Worm (Caenorhabditis elegans): ENCODE results near the gene F32E10.8.

Gene F32E10.8

DNA sequence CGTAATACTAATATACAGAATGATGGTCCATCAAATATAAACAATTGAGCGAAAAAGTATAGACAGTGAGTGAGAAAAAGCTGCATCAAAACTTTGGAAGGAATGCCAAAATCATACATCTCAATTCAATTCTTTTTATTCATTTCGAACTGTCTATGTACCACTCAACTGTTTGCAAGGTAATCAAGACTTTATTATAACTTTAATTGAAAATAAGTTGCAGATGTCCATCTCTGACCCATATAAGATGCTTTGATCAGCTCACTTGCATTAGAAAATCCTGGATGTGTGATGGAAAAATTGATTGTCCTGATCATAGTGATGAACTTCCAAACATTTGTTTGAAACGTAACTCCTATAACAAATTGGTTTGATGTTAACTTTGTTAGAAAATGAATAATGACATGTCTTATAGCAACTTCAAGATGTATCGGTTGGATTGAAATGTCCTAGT, at the start of gene F32E10.8:
F32E10.8 (plus strand) TSS at position 51 of the 454 bp plus-strand sequence.
- TF ChIP-seq hmg-4 (GFP tag; optimal IDR thresholded peaks at IDR 0.05) (no peak), tbx-11 (GFP tag; IDR thresholded peaks at IDR 0.05) (no peak), ceh-13 (GFP tag; optimal IDR thresholded peaks at IDR 0.05) (no peak)

DNA sequence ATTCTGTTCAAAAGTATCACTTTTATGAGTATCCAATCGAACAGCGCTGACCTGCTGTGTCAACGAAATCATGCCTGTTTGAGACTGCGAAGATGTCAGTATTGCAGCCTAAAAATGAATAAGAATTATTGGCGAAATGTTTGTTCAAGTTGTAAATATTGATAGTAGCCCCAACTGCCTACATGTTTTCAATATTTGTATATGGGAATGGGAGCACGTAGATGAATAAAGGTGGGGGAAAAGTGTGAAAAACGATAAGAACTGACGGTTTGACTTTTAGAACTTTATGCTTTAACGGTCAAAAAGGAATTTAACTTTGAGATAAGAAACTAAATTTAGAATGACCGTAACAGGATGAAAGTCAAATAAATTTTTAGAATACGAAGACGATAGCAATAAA, 47.1 kb upstream of the F32E10.8 start:
- TF ChIP-seq scrt-1 (GFP tag; IDR thresholded peaks at IDR 0.05) (no peak), sea-1 (GFP tag; conservative IDR thresholded peaks at IDR 0.05) (no peak), tbx-37 (GFP tag; conservative IDR thresholded peaks at IDR 0.05) (no peak), ets-7 (tag; optimal IDR thresholded peaks at IDR 0.05) (no peak), ama-1 (optimal IDR thresholded peaks at IDR 0.05) (no peak), tbx-11 (GFP tag; IDR thresholded peaks at IDR 0.05) (no peak), ceh-13 (GFP tag; optimal IDR thresholded peaks at IDR 0.05) (no peak), aly-1 (tag; optimal IDR thresholded peaks at IDR 0.05) (no peak), ceh-36 (tag; optimal IDR thresholded peaks at IDR 0.05) (no peak), hmg-4 (GFP tag; optimal IDR thresholded peaks at IDR 0.05) (no peak), pes-1 (GFP tag; IDR thresholded peaks at IDR 0.05) (no peak), hnd-1 (tag; optimal IDR thresholded peaks at IDR 0.05) (no peak), F13C5.2 (tag; optimal IDR thresholded peaks at IDR 0.05) (no peak), hmbx-1 (tag; optimal IDR thresholded peaks at IDR 0.05) (no peak), flt-1 (GFP tag; IDR thresholded peaks at IDR 0.05) (no peak), B0310.2 (tag; optimal IDR thresholded peaks at IDR 0.05) (no peak), tra-4 (tag; optimal IDR thresholded peaks at IDR 0.05) (no peak)

DNA sequence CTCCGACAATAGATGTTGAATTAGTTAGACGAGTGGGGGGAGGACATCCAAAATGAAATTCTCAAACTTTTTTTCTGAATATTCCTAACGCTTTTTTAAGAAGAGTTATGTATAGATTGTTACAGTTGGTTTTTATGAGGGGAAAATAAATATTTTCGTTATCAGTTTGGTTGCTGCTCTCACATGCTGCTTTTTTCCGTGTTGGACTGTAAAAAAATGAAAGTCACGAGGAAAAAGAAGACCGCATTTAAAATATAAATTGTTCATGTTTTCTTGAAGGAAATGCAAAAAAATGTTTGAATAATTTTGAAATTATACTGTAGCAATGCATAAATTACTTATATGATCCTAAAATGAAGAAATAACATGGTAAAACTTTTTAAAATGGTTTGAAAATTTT, 46.6 kb upstream of the F32E10.8 start:
- TF ChIP-seq aly-1 (tag; optimal IDR thresholded peaks at IDR 0.05): no peak
- no peak for TF ChIP-seq pes-1 (GFP tag; IDR thresholded peaks at IDR 0.05)
- no peak for TF ChIP-seq ceh-13 (GFP tag; optimal IDR thresholded peaks at IDR 0.05)
- no peak for TF ChIP-seq ceh-36 (tag; optimal IDR thresholded peaks at IDR 0.05)
- TF ChIP-seq sea-1 (GFP tag; conservative IDR thresholded peaks at IDR 0.05): no peak
- TF ChIP-seq ama-1 (optimal IDR thresholded peaks at IDR 0.05): no peak
- no peak for TF ChIP-seq ets-7 (tag; optimal IDR thresholded peaks at IDR 0.05)
- no peak for TF ChIP-seq tra-4 (tag; optimal IDR thresholded peaks at IDR 0.05)
- no peak for TF ChIP-seq F13C5.2 (tag; optimal IDR thresholded peaks at IDR 0.05)
- TF ChIP-seq B0310.2 (tag; optimal IDR thresholded peaks at IDR 0.05): no peak
- no peak for TF ChIP-seq hmbx-1 (tag; optimal IDR thresholded peaks at IDR 0.05)
- no peak for TF ChIP-seq hmg-4 (GFP tag; optimal IDR thresholded peaks at IDR 0.05)

DNA sequence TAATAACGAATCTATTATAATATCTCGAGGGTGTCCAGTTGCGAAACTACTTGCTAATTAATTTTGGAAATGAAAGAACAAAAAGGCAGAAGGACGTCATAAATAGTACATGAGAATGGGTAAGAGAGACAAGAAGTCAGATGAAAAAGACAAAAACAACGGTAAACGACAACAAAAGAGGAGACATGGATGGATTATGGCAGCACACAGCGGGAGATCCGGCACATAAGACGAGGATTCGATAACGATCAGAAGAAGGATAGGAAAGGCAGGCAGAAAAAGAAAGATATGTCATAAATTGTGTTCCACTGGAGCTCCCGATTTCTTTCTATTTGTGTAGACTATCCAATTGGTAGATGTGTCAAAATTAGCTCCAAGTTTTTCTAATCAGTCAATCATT, 45.8 kb upstream of the F32E10.8 start:
- TF ChIP-seq flt-1 (GFP tag; IDR thresholded peaks at IDR 0.05) (no peak), hmbx-1 (tag; optimal IDR thresholded peaks at IDR 0.05) (no peak), ceh-36 (tag; optimal IDR thresholded peaks at IDR 0.05) (no peak), hmg-4 (GFP tag; optimal IDR thresholded peaks at IDR 0.05) (no peak)

DNA sequence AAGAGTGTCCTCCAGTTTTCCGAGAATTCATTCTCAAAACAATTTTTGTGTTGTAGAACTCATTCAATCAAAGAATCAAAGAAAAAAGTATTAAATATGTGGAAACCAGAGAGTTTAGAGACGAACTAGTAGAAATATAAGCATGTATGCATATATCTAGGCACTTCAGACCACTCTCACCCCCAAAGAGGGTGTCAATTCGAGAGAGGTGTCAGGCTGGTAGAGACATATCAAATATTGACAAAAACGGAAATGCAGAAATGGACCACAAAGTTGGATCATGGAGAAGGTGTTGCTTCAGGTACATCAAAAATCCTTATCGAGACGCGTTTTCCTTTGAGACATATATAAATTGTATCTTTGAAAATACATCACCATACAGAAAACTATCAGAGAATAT, 43.7 kb upstream of the F32E10.8 start:
- TF ChIP-seq hnd-1 (tag; optimal IDR thresholded peaks at IDR 0.05) (no peak), hmg-4 (GFP tag; optimal IDR thresholded peaks at IDR 0.05) (no peak), flt-1 (GFP tag; IDR thresholded peaks at IDR 0.05) (no peak)

DNA sequence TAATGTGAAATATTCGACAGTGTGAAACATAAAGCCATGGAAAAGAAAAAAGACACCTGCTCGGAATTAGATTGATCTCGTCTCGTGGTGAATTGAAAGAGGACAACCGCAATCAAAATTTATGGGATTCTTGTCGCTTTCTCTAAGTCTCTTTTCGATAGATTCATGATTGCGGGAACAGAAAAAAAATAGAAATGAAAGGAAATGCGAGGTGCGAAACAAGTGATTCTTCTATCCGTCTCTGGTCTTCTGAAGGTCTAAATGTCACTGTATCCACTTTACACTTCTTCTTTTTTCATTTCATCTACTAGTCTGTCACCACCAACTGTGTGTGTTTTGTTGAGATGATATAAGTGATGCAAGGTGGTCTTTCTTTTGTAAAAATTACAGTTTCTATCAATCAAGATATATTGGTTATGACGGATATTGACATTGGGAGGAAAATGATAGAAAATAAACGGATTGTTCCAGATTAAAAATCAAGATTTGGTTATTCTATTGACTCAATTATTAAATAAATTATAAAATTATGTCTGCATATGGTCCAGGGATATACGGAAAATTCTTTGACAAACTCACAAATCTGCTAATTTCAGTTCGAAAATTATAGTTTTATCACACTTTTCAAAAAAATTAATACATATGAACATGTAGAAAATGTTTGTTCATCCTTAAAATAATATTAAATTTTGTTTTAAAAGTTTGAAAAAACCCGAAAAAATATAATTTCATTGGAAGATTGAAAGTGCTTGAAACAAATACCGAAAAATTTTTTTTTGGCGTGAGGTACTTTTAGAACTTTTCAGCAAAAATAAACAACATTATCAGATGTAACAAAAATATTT, 37.0 kb upstream of the F32E10.8 start:
- TF ChIP-seq B0310.2 (tag; optimal IDR thresholded peaks at IDR 0.05): no peak
- no peak for TF ChIP-seq ets-7 (tag; optimal IDR thresholded peaks at IDR 0.05)
- TF ChIP-seq hmbx-1 (tag; optimal IDR thresholded peaks at IDR 0.05): no peak
- no peak for TF ChIP-seq F13C5.2 (tag; optimal IDR thresholded peaks at IDR 0.05)
- TF ChIP-seq ceh-13 (GFP tag; optimal IDR thresholded peaks at IDR 0.05): no peak
- TF ChIP-seq ama-1 (optimal IDR thresholded peaks at IDR 0.05): no peak
- TF ChIP-seq sea-1 (GFP tag; conservative IDR thresholded peaks at IDR 0.05): no peak
- no peak for TF ChIP-seq tbx-37 (GFP tag; conservative IDR thresholded peaks at IDR 0.05)
- no peak for TF ChIP-seq scrt-1 (GFP tag; IDR thresholded peaks at IDR 0.05)
- no peak for TF ChIP-seq ceh-36 (tag; optimal IDR thresholded peaks at IDR 0.05)

DNA sequence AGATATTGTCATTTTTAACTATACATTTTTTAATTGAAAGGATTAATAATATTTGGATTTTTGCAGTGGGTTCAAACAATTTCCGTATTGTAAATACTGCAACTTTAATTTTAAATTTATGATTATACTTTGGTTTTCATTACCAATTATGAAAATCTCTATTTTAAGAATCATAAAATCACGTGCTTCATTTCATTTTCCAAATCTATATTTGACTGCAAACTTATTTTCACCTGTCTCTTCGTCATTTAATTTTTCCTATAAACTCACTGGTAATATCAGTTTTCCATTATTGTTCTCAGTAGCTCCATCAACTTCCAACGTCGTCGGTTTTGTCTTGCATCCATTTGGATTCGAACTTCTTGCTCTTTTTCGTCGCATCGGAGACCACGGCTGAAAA, 35.0 kb upstream of the F32E10.8 start, which contains the start of gene R05G6.1:
R05G6.1 (plus strand) TSS at position 301 of the 400 bp plus-strand sequence.
- TF ChIP-seq B0310.2 (tag; optimal IDR thresholded peaks at IDR 0.05) (no peak), tra-4 (tag; optimal IDR thresholded peaks at IDR 0.05) (no peak), ceh-13 (GFP tag; optimal IDR thresholded peaks at IDR 0.05) (no peak), pes-1 (GFP tag; IDR thresholded peaks at IDR 0.05) (no peak), hnd-1 (tag; optimal IDR thresholded peaks at IDR 0.05) (no peak), ceh-36 (tag; optimal IDR thresholded peaks at IDR 0.05) (no peak), ama-1 (optimal IDR thresholded peaks at IDR 0.05) (no peak), aly-1 (tag; optimal IDR thresholded peaks at IDR 0.05) (no peak), flt-1 (GFP tag; IDR thresholded peaks at IDR 0.05) (no peak), scrt-1 (GFP tag; IDR thresholded peaks at IDR 0.05) (no peak), hmg-4 (GFP tag; optimal IDR thresholded peaks at IDR 0.05) (no peak), sea-1 (GFP tag; conservative IDR thresholded peaks at IDR 0.05) (no peak), ets-7 (tag; optimal IDR thresholded peaks at IDR 0.05) (no peak), F13C5.2 (tag; optimal IDR thresholded peaks at IDR 0.05) (no peak), tbx-37 (GFP tag; conservative IDR thresholded peaks at IDR 0.05) (no peak)

DNA sequence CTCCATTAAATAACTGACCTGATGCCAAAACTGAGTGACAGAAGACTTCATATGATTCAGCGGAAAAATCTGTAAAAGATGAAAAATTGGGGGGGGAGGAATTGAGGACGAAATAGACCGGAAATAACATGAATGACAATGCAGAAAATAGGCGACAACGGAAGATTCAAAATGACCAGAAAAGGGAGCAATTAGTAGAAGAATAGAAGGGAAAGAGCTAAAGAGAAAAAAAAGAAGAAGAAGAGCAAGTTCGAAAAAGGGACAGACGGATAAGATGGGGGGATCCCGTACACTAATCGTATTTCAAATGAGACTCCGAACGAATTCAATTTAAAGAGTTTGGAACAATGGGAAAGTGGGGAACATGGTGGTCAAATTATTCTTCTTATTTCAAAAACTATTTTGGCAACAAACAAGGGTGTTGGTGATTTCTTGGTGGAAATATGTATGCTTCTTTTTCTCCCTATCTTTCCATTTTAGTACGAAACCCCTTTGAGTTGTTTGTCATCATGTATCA, 24.9 kb upstream of the F32E10.8 start, which contains the start of gene R05G6.10:
R05G6.10 (minus strand) TSS at position 51 of the 517 bp plus-strand sequence.
- TF ChIP-seq F13C5.2 (tag; optimal IDR thresholded peaks at IDR 0.05) (no peak), hmg-4 (GFP tag; optimal IDR thresholded peaks at IDR 0.05) (no peak), tra-4 (tag; optimal IDR thresholded peaks at IDR 0.05) (no peak), tbx-11 (GFP tag; IDR thresholded peaks at IDR 0.05) (no peak), flt-1 (GFP tag; IDR thresholded peaks at IDR 0.05) (no peak), ceh-13 (GFP tag; optimal IDR thresholded peaks at IDR 0.05) (no peak), ets-7 (tag; optimal IDR thresholded peaks at IDR 0.05) (no peak), scrt-1 (GFP tag; IDR thresholded peaks at IDR 0.05) (no peak), ama-1 (optimal IDR thresholded peaks at IDR 0.05) (no peak)
